Worm (Caenorhabditis elegans): ENCODE data around the gene idpp-12.
A peak's percentile ranks its signal among the peaks of the same experiment; 100 is the strongest.

Gene idpp-12

ce11 chrIV:3266841-3267240 is 36.9 kb upstream of the idpp-12 start (continued):
- TF ChIP-seq elt-4 (tag; optimal IDR thresholded peaks at IDR 0.05) (no peak), dmd-4 (tag; optimal IDR thresholded peaks at IDR 0.05; ENCODE audit: borderline replicate concordance) (no peak), unc-86 (tag; optimal IDR thresholded peaks at IDR 0.05) (no peak)

ce11 chrIV:3267581-3267980 is 36.2 kb upstream of the idpp-12 start, which contains the start of gene clec-173:
Gene clec-173 (minus strand): TSS chrIV:3267681.
- no peak for TF ChIP-seq ceh-48 (tag; optimal IDR thresholded peaks at IDR 0.05)
- no peak for TF ChIP-seq fkh-10 (GFP tag; optimal IDR thresholded peaks at IDR 0.05)
- no peak for TF ChIP-seq ceh-6 (GFP tag; optimal IDR thresholded peaks at IDR 0.05)
- TF ChIP-seq ceh-2 (tag; optimal IDR thresholded peaks at IDR 0.05): no peak
- no peak for TF ChIP-seq hlh-15 (tag; optimal IDR thresholded peaks at IDR 0.05)
- TF ChIP-seq K02D7.2 (tag; optimal IDR thresholded peaks at IDR 0.05): no peak
- TF ChIP-seq ceh-18 (tag; optimal IDR thresholded peaks at IDR 0.05): no peak
- TF ChIP-seq pat-9 (tag; optimal IDR thresholded peaks at IDR 0.05): no peak
- TF ChIP-seq pag-3 (tag; optimal IDR thresholded peaks at IDR 0.05; ENCODE audit: borderline replicate concordance): no peak
- TF ChIP-seq pros-1 (tag; optimal IDR thresholded peaks at IDR 0.05): no peak
- TF ChIP-seq ceh-19 (GFP tag; optimal IDR thresholded peaks at IDR 0.05): no peak
- TF ChIP-seq ceh-24 (tag; optimal IDR thresholded peaks at IDR 0.05): no peak

- TF ChIP-seq sox-4 (tag; optimal IDR thresholded peaks at IDR 0.05): no peak
- no peak for TF ChIP-seq ceh-34 (tag; optimal IDR thresholded peaks at IDR 0.05)
- TF ChIP-seq fkh-10 (GFP tag; optimal IDR thresholded peaks at IDR 0.05): no peak
- TF ChIP-seq sox-2 (GFP tag; IDR thresholded peaks at IDR 0.05): no peak
- TF ChIP-seq pag-3 (tag; optimal IDR thresholded peaks at IDR 0.05; ENCODE audit: borderline replicate concordance): no peak
- no peak for TF ChIP-seq ceh-6 (GFP tag; optimal IDR thresholded peaks at IDR 0.05)
Measured at ce11 chrIV:3271342-3271741, 32.4 kb upstream of the idpp-12 start.

- no peak for TF ChIP-seq hlh-30 (tag; optimal IDR thresholded peaks at IDR 0.05; ENCODE audit: insufficient read depth)
- no peak for TF ChIP-seq eyg-1 (tag; optimal IDR thresholded peaks at IDR 0.05)
- no peak for TF ChIP-seq ceh-34 (tag; optimal IDR thresholded peaks at IDR 0.05)
- no peak for TF ChIP-seq gmeb-2 (tag; optimal IDR thresholded peaks at IDR 0.05)
- no peak for TF ChIP-seq Y22D7AL.16 (tag; optimal IDR thresholded peaks at IDR 0.05)
- no peak for TF ChIP-seq ceh-45 (GFP tag; IDR thresholded peaks at IDR 0.05)
- no peak for TF ChIP-seq ceh-19 (GFP tag; optimal IDR thresholded peaks at IDR 0.05)
- no peak for TF ChIP-seq fkh-10 (GFP tag; optimal IDR thresholded peaks at IDR 0.05)
- no peak for TF ChIP-seq F13H6.1 (tag; optimal IDR thresholded peaks at IDR 0.05)
- no peak for TF ChIP-seq T23F11.4 (GFP tag; optimal IDR thresholded peaks at IDR 0.05)
- TF ChIP-seq hlh-6 (tag; optimal IDR thresholded peaks at IDR 0.05): no peak
- TF ChIP-seq pax-1 (tag; optimal IDR thresholded peaks at IDR 0.05): no peak
- TF ChIP-seq rnt-1 (tag; optimal IDR thresholded peaks at IDR 0.05): no peak
- TF ChIP-seq zip-5 (tag; optimal IDR thresholded peaks at IDR 0.05): no peak
- no peak for TF ChIP-seq sdc-2 (tag; optimal IDR thresholded peaks at IDR 0.05)
- TF ChIP-seq elt-4 (tag; optimal IDR thresholded peaks at IDR 0.05): no peak
- no peak for TF ChIP-seq ttx-3 (tag; optimal IDR thresholded peaks at IDR 0.05)
- TF ChIP-seq mec-3 (tag; optimal IDR thresholded peaks at IDR 0.05; ENCODE audit: borderline replicate concordance): no peak
- no peak for TF ChIP-seq ceh-2 (tag; optimal IDR thresholded peaks at IDR 0.05)
Measured at ce11 chrIV:3273295-3273694, 30.5 kb upstream of the idpp-12 start, which contains the start of gene T26C12.3. Gene T26C12.3 (minus strand): TSS chrIV:3273395.

ce11 chrIV:3278822-3279221 is 25.0 kb upstream of the idpp-12 start:
- TF ChIP-seq ref-2 (tag; optimal IDR thresholded peaks at IDR 0.05) (peak; percentile 21), hlh-13 (GFP tag; optimal IDR thresholded peaks at IDR 0.05) (no peak), unc-55 (GFP tag; optimal IDR thresholded peaks at IDR 0.05) (peak; percentile 62)
